Worm (Caenorhabditis elegans): ENCODE results near the gene gcl-1.

ce11 chrIV:13454698-13455097, 42.0 kb upstream of the gcl-1 start, which contains the start of gene uso-1:
- no peak for TF ChIP-seq lin-11 (tag; optimal IDR thresholded peaks at IDR 0.05)
- no peak for TF ChIP-seq unc-62 (GFP tag; optimal IDR thresholded peaks at IDR 0.05)
- TF ChIP-seq lin-13 (GFP tag; optimal IDR thresholded peaks at IDR 0.05), result no peak
- no peak for TF ChIP-seq skn-1 (tag; optimal IDR thresholded peaks at IDR 0.05)
